Worm (Caenorhabditis elegans) whole organism, L3 larva: Measurements from ENCODE around the gene pcp-4.

Experiments
- egl-27 ChIP-seq: sonication (generic microtip); optimal IDR thresholded peaks from 4 replicates; lab custom pipeline; 2017; ENCODE audit warnings: missing biosample characterization, missing genetic modification reagents, missing genetic modification characterization
- lin-39 ChIP-seq: fragments of 150-350 bp; optimal IDR thresholded peaks from 2 replicates; lab custom pipeline; 2018; ENCODE audit warnings: missing biosample characterization, missing genetic modification reagents, missing genetic modification characterization
- unc-39 ChIP-seq: sonication (generic microtip); optimal IDR thresholded peaks from 4 replicates; lab custom pipeline; 2017; ENCODE audit warnings: missing biosample characterization, missing genetic modification characterization

DNA sequence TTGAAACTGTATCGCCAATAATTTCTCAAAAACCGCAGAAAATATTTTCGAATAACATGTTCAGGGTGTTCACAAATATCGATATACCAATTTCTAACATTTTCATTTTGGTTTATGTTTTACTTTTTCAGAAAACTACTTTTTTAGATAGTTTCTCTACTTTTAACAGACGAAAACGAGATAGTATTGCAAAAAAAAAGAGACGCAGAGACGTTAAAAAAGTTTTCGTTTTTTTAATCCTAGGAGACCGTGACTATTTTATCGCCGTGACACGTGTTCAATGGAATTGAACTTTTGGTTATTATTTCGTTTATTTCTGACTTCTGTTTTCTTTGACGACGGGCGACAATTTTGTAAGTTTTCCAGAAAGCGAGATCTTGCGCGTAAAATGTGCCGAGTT lies 17.2 kb upstream of the pcp-4 start, which contains the start of gene Y116F11B.7:
- no peak for TF ChIP-seq unc-39
- TF ChIP-seq egl-27 (tag; lab: Kevin White, UChicago), result no peak
- no peak for TF ChIP-seq lin-39 (tag; lab: Kevin White, UChicago)
